Worm (Caenorhabditis elegans) whole organism, L3 larva: ENCODE results near the gene F40F8.5.

Experiments
- egl-27 ChIP-seq: sonication (generic microtip); optimal IDR thresholded peaks from 4 replicates; lab custom pipeline; 2017; ENCODE audit warnings: missing biosample characterization, missing genetic modification reagents, missing genetic modification characterization
- elt-3 ChIP-seq, 3 experiments: fragments of 150-350 bp in 1 of 3; sonication (generic microtip) in 2 of 3; optimal IDR thresholded peaks; 2 replicates in 2 of 3; 4 replicates in 1 of 3; lab custom pipeline; 2014 to 2017; ENCODE audit warnings: missing biosample characterization in 3 of 3, missing genetic modification characterization in 3 of 3
- jun-1 ChIP-seq: fragments of 150-350 bp; optimal IDR thresholded peaks from 2 replicates; lab custom pipeline; 2014; ENCODE audit warnings: missing biosample characterization, missing genetic modification reagents, missing genetic modification characterization
- lin-39 ChIP-seq: fragments of 150-350 bp; optimal IDR thresholded peaks from 2 replicates; lab custom pipeline; 2018; ENCODE audit warnings: missing biosample characterization, missing genetic modification reagents, missing genetic modification characterization
- nhr-11 ChIP-seq: fragments of 150-350 bp; optimal IDR thresholded peaks from 2 replicates; lab custom pipeline; 2014; ENCODE audit warnings: missing biosample characterization, missing genetic modification characterization
- nhr-12 ChIP-seq: fragments of 150-350 bp; optimal IDR thresholded peaks from 2 replicates; lab custom pipeline; 2014; ENCODE audit warnings: missing biosample characterization, missing genetic modification characterization
- nhr-237 ChIP-seq: fragments of 150-350 bp; optimal IDR thresholded peaks from 2 replicates; lab custom pipeline; 2014; ENCODE audit warnings: missing biosample characterization, missing genetic modification characterization
- nhr-77 ChIP-seq: fragments of 150-350 bp; optimal IDR thresholded peaks from 2 replicates; lab custom pipeline; 2014; ENCODE audit warnings: missing biosample characterization, missing genetic modification characterization
- pha-4 ChIP-seq: fragments of 150-350 bp; optimal IDR thresholded peaks from 2 replicates; lab custom pipeline; 2014; ENCODE audit warnings: missing biosample characterization, missing genetic modification reagents, missing genetic modification characterization
- ztf-11 ChIP-seq: fragments of 150-350 bp; optimal IDR thresholded peaks from 2 replicates; lab custom pipeline; 2014; ENCODE audit warnings: missing biosample characterization, missing genetic modification characterization

- TF ChIP-seq egl-27 (no peak), nhr-11 (tag; lab: Kevin White, UChicago) (no peak), elt-3 (tag; optimal IDR thresholded peaks at IDR 0.05; lab: Kevin White, UChicago) (no peak), ztf-11 (tag; lab: Kevin White, UChicago) (no peak), pha-4 (tag; lab: Kevin White, UChicago) (no peak), jun-1 (tag; lab: Kevin White, UChicago) (no peak), nhr-12 (tag; lab: Kevin White, UChicago) (no peak), lin-39 (no peak), nhr-237 (tag; lab: Kevin White, UChicago) (no peak), nhr-77 (tag; lab: Kevin White, UChicago) (no peak)
These were observed 42.6 kb upstream of the F40F8.5 start, which contains the start of gene F37H8.6 for ce11 chrII:11177376-11177775.
